Fruit fly (Drosophila melanogaster): ENCODE results near the gene CG6118.

DNA sequence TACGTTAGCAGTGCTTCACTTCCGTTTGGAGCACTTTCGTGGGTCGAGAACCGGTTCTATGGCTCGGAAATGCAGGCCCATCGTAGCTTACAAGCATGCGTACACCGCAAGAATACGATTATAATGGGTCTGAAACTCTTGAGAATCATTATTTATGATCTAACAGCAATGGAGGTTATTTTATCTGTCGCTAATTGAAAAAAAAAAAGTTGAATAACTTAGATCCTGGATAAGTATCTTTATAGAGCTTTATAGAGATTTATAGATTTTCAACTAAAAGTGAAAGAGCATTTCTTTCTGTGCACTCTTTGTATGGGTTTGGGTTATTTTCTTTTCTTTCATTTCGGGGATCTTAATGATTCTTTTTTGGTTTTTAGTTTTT lies 6.7 kb downstream of the CG6118 start:
- TF ChIP-seq CG4496 (GFP tag; IDR thresholded peaks at IDR 0.05) = peak; percentile 49; the same call in 2 of the 3 replicates
- peak; percentile 86 for TF ChIP-seq CG14655 (GFP tag; optimal IDR thresholded peaks at IDR 0.05)
- no peak for TF ChIP-seq rn (GFP tag; IDR thresholded peaks at IDR 0.05)

Data from whole organism, pupa.